Fruit fly (Drosophila melanogaster): ENCODE data around the gene Adss.
A peak's percentile ranks its signal among the peaks of the same experiment; 100 is the strongest.

The Adss gene

dm6 chr3R:20834770-20835183, 4.4 kb upstream of the Adss start (continued):
- no peak for TF ChIP-seq chn (GFP tag; optimal IDR thresholded peaks at IDR 0.05)
- no peak for TF ChIP-seq corto (GFP tag; optimal IDR thresholded peaks at IDR 0.05)
- no peak for TF ChIP-seq hbn (GFP tag; IDR thresholded peaks at IDR 0.05; ENCODE audit: partially characterized antibody)
- TF ChIP-seq Dbx (GFP tag; IDR thresholded peaks at IDR 0.05): no peak
- TF ChIP-seq CG34376 (GFP tag; optimal IDR thresholded peaks at IDR 0.05): peak; percentile 22
- TF ChIP-seq CG15269 (tag; optimal IDR thresholded peaks at IDR 0.05): peak; percentile 79
- TF ChIP-seq CG8290 (GFP tag; optimal IDR thresholded peaks at IDR 0.05): no peak
- TF ChIP-seq CG8290 (tag; optimal IDR thresholded peaks at IDR 0.05): peak in 1 of 2 experiments; percentile 91
- no peak for TF ChIP-seq nerfin-2 (GFP tag; IDR thresholded peaks at IDR 0.05; ENCODE audit: partially characterized antibody)
- peak; percentile 31 for TF ChIP-seq CG10431 (GFP tag; optimal IDR thresholded peaks at IDR 0.05)
- peak; percentile 46 for TF ChIP-seq CG8089 (GFP tag; optimal IDR thresholded peaks at IDR 0.05)
- no peak for TF ChIP-seq CG16813 (GFP tag; IDR thresholded peaks at IDR 0.05; ENCODE audit: partially characterized antibody)
- no peak for TF ChIP-seq sna (GFP tag; IDR thresholded peaks at IDR 0.05; ENCODE audit: partially characterized antibody)
- peak; percentile 73 for TF ChIP-seq CG13296 (GFP tag; optimal IDR thresholded peaks at IDR 0.05)
- no peak for TF ChIP-seq gro (GFP tag; optimal IDR thresholded peaks at IDR 0.05)
- TF ChIP-seq bsh (GFP tag; optimal IDR thresholded peaks at IDR 0.05): peak in 1 of 2 experiments; percentile 44
- TF ChIP-seq CG8765 (GFP tag; IDR thresholded peaks at IDR 0.05): no peak
- peak; percentile 36 for TF ChIP-seq dmrt99B (tag; optimal IDR thresholded peaks at IDR 0.05)
- TF ChIP-seq Ssrp (tag; optimal IDR thresholded peaks at IDR 0.05): no peak
- TF ChIP-seq Hr78 (GFP tag; optimal IDR thresholded peaks at IDR 0.05): no peak
- TF ChIP-seq CG2202 (tag; optimal IDR thresholded peaks at IDR 0.05): peak; percentile 14
- no peak for TF ChIP-seq Hr3 (GFP tag; optimal IDR thresholded peaks at IDR 0.05)
- no peak for TF ChIP-seq H2.0 (GFP tag; IDR thresholded peaks at IDR 0.05)
- TF ChIP-seq fru (optimal IDR thresholded peaks at IDR 0.05): no peak
- no peak for TF ChIP-seq usp (GFP tag; optimal IDR thresholded peaks at IDR 0.05)
- TF ChIP-seq CG11504 (tag; optimal IDR thresholded peaks at IDR 0.05): peak; percentile 40
- TF ChIP-seq mld (GFP tag; IDR thresholded peaks at IDR 0.05; ENCODE audit: partially characterized antibody): no peak
- TF ChIP-seq NC2β (GFP tag; optimal IDR thresholded peaks at IDR 0.05): no peak
- no peak for TF ChIP-seq trem (tag; optimal IDR thresholded peaks at IDR 0.05)
- peak; percentile 33 for TF ChIP-seq CG10147 (GFP tag; optimal IDR thresholded peaks at IDR 0.05)
- no peak for TF ChIP-seq Fer2 (tag; optimal IDR thresholded peaks at IDR 0.05)
- no peak for TF ChIP-seq insv (GFP tag; optimal IDR thresholded peaks at IDR 0.05)
- TF ChIP-seq fd64A (GFP tag; optimal IDR thresholded peaks at IDR 0.05): peak; percentile 29
- no peak for TF ChIP-seq Antp (GFP tag; optimal IDR thresholded peaks at IDR 0.05)
- no peak for TF ChIP-seq Dip2 (GFP tag; IDR thresholded peaks at IDR 0.05)
- TF ChIP-seq CG6254 (GFP tag; optimal IDR thresholded peaks at IDR 0.05): no peak
- no peak for TF ChIP-seq Side (GFP tag; optimal IDR thresholded peaks at IDR 0.05)
- no peak for TF ChIP-seq tup (GFP tag; optimal IDR thresholded peaks at IDR 0.05)
- no peak for TF ChIP-seq CG14441 (GFP tag; IDR thresholded peaks at IDR 0.05)
- TF ChIP-seq CG9797 (GFP tag; optimal IDR thresholded peaks at IDR 0.05): no peak
- no peak for TF ChIP-seq CG3838 (GFP tag; optimal IDR thresholded peaks at IDR 0.05)
- TF ChIP-seq CG6272 (GFP tag; IDR thresholded peaks at IDR 0.05): no peak
- no peak for TF ChIP-seq CG10267 (tag; optimal IDR thresholded peaks at IDR 0.05)
- TF ChIP-seq CG9609 (GFP tag; optimal IDR thresholded peaks at IDR 0.05): no peak
- TF ChIP-seq HLH54F (GFP tag; optimal IDR thresholded peaks at IDR 0.05): no peak
- TF ChIP-seq toy (GFP tag; IDR thresholded peaks at IDR 0.05): no peak
- no peak for TF ChIP-seq tio (GFP tag; optimal IDR thresholded peaks at IDR 0.05)
